Fruit fly (Drosophila melanogaster) whole organism, embryonic: ENCODE results near the gene H2.0.

Source experiments
- Bdp1 ChIP-seq: fragments of 200-800 bp; sonication (Bioruptor generic); optimal IDR thresholded peaks from 3 replicates; lab custom pipeline; 2016; ENCODE audit warnings: missing biosample characterization, missing genetic modification characterization
- CG10267 ChIP-seq: fragments of 200-800 bp; sonication (Bioruptor generic); optimal IDR thresholded peaks from 2 replicates; lab custom pipeline; 2018; ENCODE audit warnings: missing biosample characterization, mild to moderate bottlenecking, missing genetic modification characterization, moderate library complexity
- CG11695 ChIP-seq: fragments of 200-800 bp; sonication (Bioruptor generic); IDR thresholded peaks from 3 replicates; pipeline ENCODE4 v1.3.6; 2022; ENCODE audit warnings: missing biosample characterization, missing genetic modification characterization
- CG13287 ChIP-seq: fragments of 200-800 bp; sonication (Bioruptor generic); IDR thresholded peaks from 2 replicates; pipeline ENCODE4 v1.3.6; 2022; ENCODE audit warnings: missing biosample characterization, missing genetic modification characterization; ENCODE audit not compliant: partially characterized antibody
- CG15514 ChIP-seq: fragments of 200-800 bp; sonication (Bioruptor generic); optimal IDR thresholded peaks from 3 replicates; lab custom pipeline; 2017; ENCODE audit warnings: missing biosample characterization, missing genetic modification characterization, mild to moderate bottlenecking, moderate library complexity, missing genetic modification reagents
- CG1603 ChIP-seq: fragments of 200-800 bp; sonication (Bioruptor generic); optimal IDR thresholded peaks from 2 replicates; lab custom pipeline; 2019; ENCODE audit warnings: missing biosample characterization, mild to moderate bottlenecking, missing genetic modification characterization, moderate library complexity
- CG17568 ChIP-seq: fragments of 200-800 bp; sonication (Bioruptor generic); optimal IDR thresholded peaks from 2 replicates; lab custom pipeline; 2018; ENCODE audit warnings: missing biosample characterization, mild to moderate bottlenecking, missing genetic modification characterization, moderate library complexity
- CG17829 ChIP-seq: fragments of 200-800 bp; optimal IDR thresholded peaks from 2 replicates; lab custom pipeline; 2019; ENCODE audit warnings: missing biosample characterization, mild to moderate bottlenecking, missing genetic modification characterization, moderate library complexity
- CG18476 ChIP-seq: fragments of 200-800 bp; sonication (Bioruptor generic); optimal IDR thresholded peaks from 2 replicates; lab custom pipeline; 2016; ENCODE audit warnings: missing biosample characterization, mild to moderate bottlenecking, missing genetic modification characterization
- CG18764 ChIP-seq: fragments of 200-800 bp; sonication (Bioruptor generic); optimal IDR thresholded peaks from 3 replicates; lab custom pipeline; 2016; ENCODE audit warnings: missing biosample characterization, missing genetic modification characterization
- CG30020 ChIP-seq: fragments of 200-800 bp; optimal IDR thresholded peaks from 2 replicates; lab custom pipeline; 2019; ENCODE audit warnings: missing biosample characterization, mild to moderate bottlenecking, missing genetic modification characterization, moderate library complexity
- CG34422 ChIP-seq: fragments of 200-800 bp; sonication (Bioruptor generic); IDR thresholded peaks from 3 replicates; pipeline ENCODE4 v1.3.6; 2022; ENCODE audit warnings: missing biosample characterization, missing genetic modification characterization
- CG3995 ChIP-seq: fragments of 200-800 bp; sonication (Bioruptor generic); optimal IDR thresholded peaks from 3 replicates; lab custom pipeline; 2016; ENCODE audit warnings: missing biosample characterization, missing genetic modification characterization
- CG42726 ChIP-seq: fragments of 200-800 bp; sonication (Bioruptor generic); IDR thresholded peaks from 2 replicates; pipeline ENCODE4 v1.3.6; 2022; ENCODE audit warnings: missing biosample characterization, missing genetic modification characterization; ENCODE audit not compliant: partially characterized antibody
- CG43689 ChIP-seq: fragments of 200-800 bp; sonication (Bioruptor generic); IDR thresholded peaks from 2 replicates; pipeline ENCODE4 v1.3.6; 2022; ENCODE audit warnings: missing biosample characterization, missing genetic modification characterization
- CG4617 ChIP-seq: fragments of 200-800 bp; sonication (Bioruptor generic); optimal IDR thresholded peaks from 3 replicates; lab custom pipeline; 2016; ENCODE audit warnings: missing biosample characterization, missing genetic modification characterization, borderline replicate concordance
- CG6272 ChIP-seq: fragments of 200-800 bp; sonication (Bioruptor generic); IDR thresholded peaks from 2 replicates; pipeline ENCODE4 v1.3.6; 2022; ENCODE audit warnings: missing biosample characterization, missing genetic modification characterization
- CG7357 ChIP-seq: fragments of 200-800 bp; sonication (Bioruptor generic); IDR thresholded peaks from 3 replicates; pipeline ENCODE4 v1.3.6; 2022; ENCODE audit warnings: missing biosample characterization, missing genetic modification characterization
- CG7963 ChIP-seq: fragments of 200-800 bp; sonication (Bioruptor generic); IDR thresholded peaks from 3 replicates; pipeline ENCODE4 v1.3.6; 2022; ENCODE audit warnings: missing biosample characterization, missing genetic modification characterization; ENCODE audit not compliant: partially characterized antibody
- CG8290 ChIP-seq, 3 experiments: fragments of 200-800 bp; sonication (Bioruptor generic); optimal IDR thresholded peaks; 2 replicates each; lab custom pipeline; 2016 to 2019; ENCODE audit warnings: missing biosample characterization in 3 of 3, missing genetic modification characterization in 3 of 3, mild to moderate bottlenecking in 2 of 3, moderate library complexity in 1 of 3
- CG9797 ChIP-seq: fragments of 200-800 bp; sonication (Bioruptor generic); optimal IDR thresholded peaks from 3 replicates; lab custom pipeline; 2018; ENCODE audit warnings: missing biosample characterization, mild to moderate bottlenecking, missing genetic modification characterization
- CG9817 ChIP-seq: fragments of 200-800 bp; sonication (Bioruptor generic); optimal IDR thresholded peaks from 2 replicates; lab custom pipeline; 2018; ENCODE audit warnings: missing biosample characterization, mild to moderate bottlenecking, missing genetic modification characterization, moderate library complexity
- CoRest ChIP-seq: fragments of 200-800 bp; sonication (Bioruptor generic); optimal IDR thresholded peaks from 3 replicates; lab custom pipeline; 2018; ENCODE audit warnings: missing biosample characterization, mild to moderate bottlenecking, missing genetic modification characterization, moderate library complexity
- Dek ChIP-seq: fragments of 200-800 bp; sonication (Bioruptor generic); optimal IDR thresholded peaks from 3 replicates; lab custom pipeline; 2019; ENCODE audit warnings: missing biosample characterization, mild to moderate bottlenecking, missing genetic modification characterization, moderate library complexity
- Dll ChIP-seq: fragments of 200-800 bp; sonication (Bioruptor generic); IDR thresholded peaks from 4 replicates; pipeline ENCODE4 v1.3.6; 2022; ENCODE audit warnings: missing biosample characterization, missing genetic modification characterization; ENCODE audit not compliant: partially characterized antibody
- Doc3 ChIP-seq: fragments of 200-800 bp; sonication (Bioruptor generic); IDR thresholded peaks from 3 replicates; pipeline ENCODE4 v1.3.6; 2022; ENCODE audit warnings: missing biosample characterization, missing genetic modification characterization; ENCODE audit not compliant: partially characterized antibody
- Dref ChIP-seq: fragments of 200-800 bp; sonication (Bioruptor generic); IDR thresholded peaks from 2 replicates; pipeline ENCODE4 v1.3.6; 2022; ENCODE audit warnings: missing biosample characterization, missing genetic modification characterization
- Gsc ChIP-seq: fragments of 200-800 bp; sonication (Bioruptor generic); IDR thresholded peaks from 2 replicates; pipeline ENCODE4 v1.3.6; 2022; ENCODE audit warnings: missing biosample characterization, missing genetic modification characterization
- HmgZ ChIP-seq: fragments of 200-800 bp; sonication (Bioruptor generic); optimal IDR thresholded peaks from 2 replicates; lab custom pipeline; 2018; ENCODE audit warnings: missing biosample characterization, mild to moderate bottlenecking, missing genetic modification characterization
- MBD-R2 ChIP-seq: fragments of 200-800 bp; sonication (Bioruptor generic); IDR thresholded peaks from 2 replicates; pipeline ENCODE4 v1.3.6; 2022; ENCODE audit warnings: missing biosample characterization, missing genetic modification characterization
- Oaz ChIP-seq: fragments of 200-800 bp; sonication (Bioruptor generic); IDR thresholded peaks from 2 replicates; pipeline ENCODE4 v1.3.6; 2022; ENCODE audit warnings: missing biosample characterization, missing genetic modification characterization
- Rfx ChIP-seq: fragments of 200-800 bp; sonication (Bioruptor generic); IDR thresholded peaks from 2 replicates; pipeline ENCODE4 v1.3.6; 2022; ENCODE audit warnings: missing biosample characterization, missing genetic modification characterization
- Scr ChIP-seq: fragments of 200-800 bp; sonication (Bioruptor generic); IDR thresholded peaks from 2 replicates; pipeline ENCODE4 v1.3.6; 2022; ENCODE audit warnings: missing biosample characterization, missing genetic modification characterization; ENCODE audit not compliant: partially characterized antibody
- Sin3A ChIP-seq: fragments of >200 bp; optimal IDR thresholded peaks from 2 replicates; lab custom pipeline; 2018
- ato ChIP-seq: fragments of 200-800 bp; sonication (Bioruptor generic); IDR thresholded peaks from 2 replicates; pipeline ENCODE4 v1.3.6; 2022; ENCODE audit warnings: missing biosample characterization, missing genetic modification characterization; ENCODE audit not compliant: partially characterized antibody
- bbx ChIP-seq: fragments of 200-800 bp; sonication (Bioruptor generic); IDR thresholded peaks from 2 replicates; pipeline ENCODE4 v1.3.6; 2022; ENCODE audit warnings: missing biosample characterization, missing genetic modification characterization; ENCODE audit not compliant: partially characterized antibody
- btn ChIP-seq: fragments of 200-800 bp; sonication (Bioruptor generic); optimal IDR thresholded peaks from 2 replicates; lab custom pipeline; 2016; ENCODE audit warnings: missing biosample characterization, missing genetic modification characterization
- crp ChIP-seq, 2 experiments: fragments of 200-800 bp; sonication (Bioruptor generic); optimal IDR thresholded peaks; 2 replicates in 1 of 2; 3 replicates in 1 of 2; lab custom pipeline; 2017; ENCODE audit warnings: missing biosample characterization in 2 of 2, missing genetic modification characterization in 2 of 2, mild to moderate bottlenecking in 1 of 2, moderate library complexity in 1 of 2
- dan ChIP-seq: fragments of 200-800 bp; sonication (Bioruptor generic); IDR thresholded peaks from 2 replicates; pipeline ENCODE4 v1.3.6; 2022; ENCODE audit warnings: missing biosample characterization, missing genetic modification characterization
- mld ChIP-seq: fragments of 200-800 bp; sonication (Bioruptor generic); IDR thresholded peaks from 3 replicates; pipeline ENCODE4 v1.3.6; 2022; ENCODE audit warnings: missing biosample characterization, missing genetic modification characterization; ENCODE audit not compliant: partially characterized antibody
- phol ChIP-seq: fragments of 200-800 bp; sonication (Bioruptor generic); optimal IDR thresholded peaks from 3 replicates; lab custom pipeline; 2018; ENCODE audit warnings: missing biosample characterization, mild to moderate bottlenecking, missing genetic modification characterization, moderate library complexity
- pzg ChIP-seq: fragments of 200-800 bp; sonication (Bioruptor generic); optimal IDR thresholded peaks from 3 replicates; lab custom pipeline; 2018; ENCODE audit warnings: missing biosample characterization, mild to moderate bottlenecking, missing genetic modification characterization, moderate library complexity
- slbo ChIP-seq: fragments of 200-800 bp; sonication (Bioruptor generic); IDR thresholded peaks from 2 replicates; pipeline ENCODE4 v1.3.6; 2022; ENCODE audit warnings: missing biosample characterization, missing genetic modification characterization
- sna ChIP-seq: fragments of 200-800 bp; sonication (Bioruptor generic); IDR thresholded peaks from 2 replicates; pipeline ENCODE4 v1.3.6; 2022; ENCODE audit warnings: missing biosample characterization, missing genetic modification characterization; ENCODE audit not compliant: partially characterized antibody
- sug ChIP-seq: fragments of 200-800 bp; optimal IDR thresholded peaks from 2 replicates; lab custom pipeline; 2019; ENCODE audit warnings: missing biosample characterization, mild to moderate bottlenecking, missing genetic modification characterization, moderate library complexity
- tna ChIP-seq: fragments of 200-800 bp; sonication (Bioruptor generic); IDR thresholded peaks from 2 replicates; pipeline ENCODE4 v1.3.6; 2022; ENCODE audit warnings: missing biosample characterization, missing genetic modification characterization; ENCODE audit not compliant: partially characterized antibody
- zen ChIP-seq: fragments of 200-800 bp; sonication (Bioruptor generic); optimal IDR thresholded peaks from 3 replicates; lab custom pipeline; 2018; ENCODE audit warnings: missing biosample characterization, mild to moderate bottlenecking, missing genetic modification characterization, moderate library complexity
- zen2 ChIP-seq: fragments of 200-800 bp; sonication (Bioruptor generic); IDR thresholded peaks from 3 replicates; pipeline ENCODE4 v1.3.6; 2022; ENCODE audit warnings: missing biosample characterization, missing genetic modification characterization; ENCODE audit not compliant: partially characterized antibody

H2.0 gene

DNA sequence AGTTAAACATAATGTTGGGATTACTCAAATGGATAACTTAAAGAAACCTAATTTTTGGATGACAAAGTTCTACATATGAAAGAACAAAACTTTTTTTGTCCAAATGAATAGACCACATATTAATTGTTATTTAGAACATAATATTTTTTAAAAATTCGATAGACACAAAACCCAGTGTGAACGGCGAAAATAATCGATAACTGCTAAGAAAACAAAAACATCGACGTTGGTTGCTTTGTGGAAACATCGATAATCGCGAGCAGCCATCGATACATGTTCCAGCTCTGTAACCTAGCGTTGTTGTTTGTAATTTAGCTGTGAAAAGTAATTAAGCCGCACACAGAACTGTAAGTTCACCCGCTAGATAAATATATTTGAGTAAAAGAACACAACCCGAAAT is 31.4 kb upstream of the H2.0 start, which contains the start of gene CG9135 (continued):
- TF ChIP-seq phol (tag; lab: Kevin White, UChicago), result peak; percentile 41
- TF ChIP-seq CG7357, result peak; percentile 94
- TF ChIP-seq CG10267, result peak; percentile 19
- peak; percentile 42 for TF ChIP-seq Sin3A (lab: Kevin White, UChicago)
- 0 out of 2 replicates have a peak, but pooled peaks have one; percentile 8 for TF ChIP-seq slbo (GFP tag; lab: Robert Waterston, UW)
- no peak for TF ChIP-seq CG43689 (GFP tag; lab: Robert Waterston, UW)
- no peak for TF ChIP-seq CG18476 (GFP tag; lab: Kevin White, UChicago)
- TF ChIP-seq zen (tag; lab: Kevin White, UChicago), result peak; percentile 56
- peak; percentile 96 for TF ChIP-seq Dll (GFP tag; lab: Robert Waterston, UW)
- peak; percentile 62 for TF ChIP-seq Rfx (GFP tag; lab: Robert Waterston, UW)
- TF ChIP-seq CoRest, result peak; percentile 54
- TF ChIP-seq CG8290 (GFP tag; optimal IDR thresholded peaks at IDR 0.05; lab: Kevin White, UChicago), result no peak
- TF ChIP-seq CG8290 (tag; optimal IDR thresholded peaks at IDR 0.05; lab: Kevin White, UChicago), result peak in 1 of 2 experiments; percentile 55
- peak; percentile 99 for TF ChIP-seq zen2 (GFP tag; lab: Robert Waterston, UW)
- peak; percentile 99 for TF ChIP-seq ato (GFP tag; lab: Robert Waterston, UW)
- TF ChIP-seq mld, result peak; percentile 99
- no peak for TF ChIP-seq sug
- peak; percentile 66 for TF ChIP-seq CG1603 (tag; lab: Kevin White, UChicago)
- TF ChIP-seq CG3995, result peak; percentile 60
- TF ChIP-seq tna (GFP tag; lab: Robert Waterston, UW), result peak; percentile 99
- TF ChIP-seq CG15514 (GFP tag; lab: Kevin White, UChicago), result peak; percentile 58
- TF ChIP-seq CG11695 (GFP tag; lab: Robert Waterston, UW), result no peak
- TF ChIP-seq CG42726, result peak; percentile 99
- no peak for TF ChIP-seq dan (GFP tag; lab: Robert Waterston, UW)
- peak; percentile 72 for TF ChIP-seq CG30020 (tag; lab: Kevin White, UChicago)
- TF ChIP-seq Doc3, result peak; percentile 97
- TF ChIP-seq btn (GFP tag; lab: Kevin White, UChicago), result no peak
- TF ChIP-seq CG9797, result peak; percentile 15
- TF ChIP-seq CG17568 (GFP tag; lab: Kevin White, UChicago), result no peak
- TF ChIP-seq Oaz (GFP tag; lab: Robert Waterston, UW), result no peak
- TF ChIP-seq CG9817 (tag; lab: Kevin White, UChicago), result no peak
- TF ChIP-seq Gsc (GFP tag; lab: Robert Waterston, UW), result no peak
- peak; percentile 14 for TF ChIP-seq CG4617 (GFP tag; lab: Kevin White, UChicago)
- TF ChIP-seq HmgZ (tag; lab: Kevin White, UChicago), result peak; percentile 23
- peak; percentile 6; the same call in 1 of the 3 replicates for TF ChIP-seq CG34422 (GFP tag; lab: Robert Waterston, UW)
- peak; percentile 99 for TF ChIP-seq CG13287 (GFP tag; lab: Robert Waterston, UW)
- peak; percentile 100 for TF ChIP-seq CG7963 (GFP tag; lab: Robert Waterston, UW)
- peak; percentile 86 for TF ChIP-seq pzg (GFP tag; lab: Kevin White, UChicago)
- TF ChIP-seq bbx, result peak; percentile 100
- TF ChIP-seq Dek (tag; lab: Kevin White, UChicago), result peak; percentile 35
- no peak for TF ChIP-seq Bdp1 (GFP tag; lab: Kevin White, UChicago)
- peak; percentile 100 for TF ChIP-seq Dref (GFP tag; lab: Robert Waterston, UW)
- TF ChIP-seq MBD-R2 (GFP tag; lab: Robert Waterston, UW), result peak; percentile 79
- TF ChIP-seq CG6272 (GFP tag; lab: Robert Waterston, UW), result peak; percentile 28; the same call in 1 of the 2 replicates
- TF ChIP-seq Scr, result peak; percentile 98
- TF ChIP-seq CG17829 (tag; lab: Kevin White, UChicago), result peak; percentile 34
- peak in 1 of 2 experiments; percentile 19 for TF ChIP-seq crp (GFP tag; optimal IDR thresholded peaks at IDR 0.05; lab: Kevin White, UChicago)
- peak; percentile 98 for TF ChIP-seq sna
- TF ChIP-seq CG18764 (GFP tag; lab: Kevin White, UChicago), result no peak
